Worm (Caenorhabditis elegans) whole organism, mixed stage, embryonic: Measurements from ENCODE around the gene nkb-3.

ENCODE experiments used
- ces-1 ChIP-seq: fragments of 150-350 bp; optimal IDR thresholded peaks from 2 replicates; lab custom pipeline; 2014; ENCODE audit warnings: missing biosample characterization, missing genetic modification reagents, missing genetic modification characterization
- elt-1 ChIP-seq: sonication (generic microtip); optimal IDR thresholded peaks from 2 replicates; lab custom pipeline; 2017; ENCODE audit warnings: missing genetic modification characterization, mild to moderate bottlenecking, missing compliant biosample characterization, antibody characterized with exemption, moderate library complexity, borderline replicate concordance; ENCODE audit not compliant: insufficient read depth
- elt-3 ChIP-seq: fragments of 150-350 bp; optimal IDR thresholded peaks from 2 replicates; lab custom pipeline; 2014; ENCODE audit warnings: missing biosample characterization, missing genetic modification characterization
- flh-1 ChIP-seq: fragments of 200-800 bp; sonication (Bioruptor generic); optimal IDR thresholded peaks from 2 replicates; lab custom pipeline; 2018; ENCODE audit warnings: mild to moderate bottlenecking, missing genetic modification characterization, moderate library complexity, missing compliant biosample characterization
- lsy-2 ChIP-seq: fragments of 150-350 bp; optimal IDR thresholded peaks from 2 replicates; lab custom pipeline; 2014; ENCODE audit warnings: missing biosample characterization, missing genetic modification characterization
- mep-1 ChIP-seq: fragments of 150-350 bp; optimal IDR thresholded peaks from 2 replicates; lab custom pipeline; 2017; ENCODE audit warnings: missing biosample characterization, missing genetic modification reagents, missing genetic modification characterization, inconsistent platforms
- mls-2 ChIP-seq: sonication (generic microtip); optimal IDR thresholded peaks from 2 replicates; lab custom pipeline; 2016; ENCODE audit warnings: mild to moderate bottlenecking, missing genetic modification characterization, moderate library complexity, missing compliant biosample characterization
- nhr-237 ChIP-seq: fragments of 150-350 bp; optimal IDR thresholded peaks from 2 replicates; lab custom pipeline; 2014; ENCODE audit warnings: missing biosample characterization, missing genetic modification characterization
- nhr-28 ChIP-seq: fragments of 150-350 bp; optimal IDR thresholded peaks from 2 replicates; lab custom pipeline; 2014; ENCODE audit warnings: missing biosample characterization, missing genetic modification characterization
- nhr-76 ChIP-seq: sonication (generic microtip); optimal IDR thresholded peaks from 2 replicates; lab custom pipeline; 2017; ENCODE audit warnings: missing biosample characterization, missing genetic modification characterization
- unc-39 ChIP-seq: fragments of 150-350 bp; optimal IDR thresholded peaks from 2 replicates; lab custom pipeline; 2014; ENCODE audit warnings: missing biosample characterization, missing genetic modification characterization

DNA sequence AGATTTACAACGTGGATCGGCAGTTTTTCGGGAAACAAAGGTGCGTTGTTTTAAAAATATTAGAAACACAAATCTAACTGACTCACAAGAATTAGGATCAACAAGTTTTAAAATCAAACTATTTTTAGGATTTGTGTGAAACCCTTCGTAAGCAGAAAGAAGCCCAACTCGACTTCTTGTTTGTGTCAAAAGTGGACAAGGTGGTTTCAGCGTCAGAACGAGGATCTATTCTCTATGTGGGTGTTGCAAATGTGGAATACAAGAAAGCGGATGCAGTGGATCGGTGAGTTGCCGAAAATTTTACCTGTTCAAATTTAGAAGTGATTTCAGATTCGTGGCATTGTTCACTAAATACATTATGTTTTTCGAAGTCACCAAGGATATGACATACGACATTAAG lies 41.4 kb downstream of the nkb-3 start:
- TF ChIP-seq elt-3 (no peak), nhr-28 (tag; lab: Kevin White, UChicago) (no peak), nhr-237 (tag; lab: Kevin White, UChicago) (no peak), unc-39 (tag; lab: Kevin White, UChicago) (no peak), lsy-2 (no peak), mep-1 (no peak), elt-1 (tag; lab: Kevin White, UChicago) (no peak), nhr-76 (no peak), flh-1 (GFP tag; lab: Kevin White, UChicago) (no peak), mls-2 (tag; lab: Kevin White, UChicago) (no peak), ces-1 (GFP tag; lab: Kevin White, UChicago) (no peak)
